Fruit fly (Drosophila melanogaster) whole organism, embryonic: ENCODE measurements around the gene CG31886.

Experiments
- CG10431 ChIP-seq: fragments of 200-800 bp; sonication (Bioruptor generic); optimal IDR thresholded peaks from 3 replicates; lab custom pipeline; 2018; ENCODE audit warnings: missing biosample characterization, mild to moderate bottlenecking, missing genetic modification characterization
- CG10462 ChIP-seq: fragments of 200-800 bp; sonication (Bioruptor generic); optimal IDR thresholded peaks from 2 replicates; lab custom pipeline; 2016; ENCODE audit warnings: missing biosample characterization, missing genetic modification characterization
- CG12104 ChIP-seq: fragments of 200-800 bp; sonication (Bioruptor generic); optimal IDR thresholded peaks from 3 replicates; lab custom pipeline; 2016; ENCODE audit warnings: missing biosample characterization, missing genetic modification characterization
- CG12299 ChIP-seq: fragments of 200-800 bp; sonication (Bioruptor generic); optimal IDR thresholded peaks from 2 replicates; lab custom pipeline; 2018; ENCODE audit warnings: missing biosample characterization, mild to moderate bottlenecking, missing genetic modification characterization
- CG13424 ChIP-seq: fragments of 200-800 bp; sonication (Bioruptor generic); optimal IDR thresholded peaks from 2 replicates; lab custom pipeline; 2019; ENCODE audit warnings: missing biosample characterization, mild to moderate bottlenecking, missing genetic modification characterization, moderate library complexity
- CG14014 ChIP-seq: fragments of 200-800 bp; sonication (Bioruptor generic); IDR thresholded peaks from 2 replicates; pipeline ENCODE4 v1.3.6; 2022; ENCODE audit warnings: missing biosample characterization, missing genetic modification characterization
- CG1602 ChIP-seq: fragments of 200-800 bp; sonication (Bioruptor generic); optimal IDR thresholded peaks from 3 replicates; lab custom pipeline; 2016; ENCODE audit warnings: missing biosample characterization, missing genetic modification characterization
- CG1603 ChIP-seq: fragments of 200-800 bp; sonication (Bioruptor generic); optimal IDR thresholded peaks from 2 replicates; lab custom pipeline; 2019; ENCODE audit warnings: missing biosample characterization, mild to moderate bottlenecking, missing genetic modification characterization, moderate library complexity
- CG16863 ChIP-seq: fragments of 200-800 bp; sonication (Bioruptor generic); optimal IDR thresholded peaks from 3 replicates; lab custom pipeline; 2016; ENCODE audit warnings: missing biosample characterization, missing genetic modification characterization
- CG17385 ChIP-seq: fragments of 200-800 bp; sonication (Bioruptor generic); optimal IDR thresholded peaks from 3 replicates; lab custom pipeline; 2018; ENCODE audit warnings: missing biosample characterization, mild to moderate bottlenecking, missing genetic modification characterization
- CG17829 ChIP-seq: fragments of 200-800 bp; optimal IDR thresholded peaks from 2 replicates; lab custom pipeline; 2019; ENCODE audit warnings: missing biosample characterization, mild to moderate bottlenecking, missing genetic modification characterization, moderate library complexity
- CG17912 ChIP-seq: fragments of 200-800 bp; sonication (Bioruptor generic); optimal IDR thresholded peaks from 2 replicates; lab custom pipeline; 2018; ENCODE audit warnings: missing biosample characterization, mild to moderate bottlenecking, missing genetic modification characterization
- CG18476 ChIP-seq: fragments of 200-800 bp; sonication (Bioruptor generic); optimal IDR thresholded peaks from 2 replicates; lab custom pipeline; 2016; ENCODE audit warnings: missing biosample characterization, mild to moderate bottlenecking, missing genetic modification characterization
- CG2120 ChIP-seq: fragments of 200-800 bp; sonication (Bioruptor generic); optimal IDR thresholded peaks from 3 replicates; lab custom pipeline; 2016; ENCODE audit warnings: missing biosample characterization, missing genetic modification characterization
- CG30431 ChIP-seq: fragments of 200-800 bp; sonication (Bioruptor generic); optimal IDR thresholded peaks from 2 replicates; lab custom pipeline; 2017; ENCODE audit warnings: missing biosample characterization, missing genetic modification characterization
- CG3065 ChIP-seq: fragments of 200-800 bp; sonication (Bioruptor generic); optimal IDR thresholded peaks from 2 replicates; lab custom pipeline; 2016; ENCODE audit warnings: missing biosample characterization, missing genetic modification characterization
- CG6272 ChIP-seq: fragments of 200-800 bp; sonication (Bioruptor generic); IDR thresholded peaks from 2 replicates; pipeline ENCODE4 v1.3.6; 2022; ENCODE audit warnings: missing biosample characterization, missing genetic modification characterization
- CG7745 ChIP-seq: fragments of 200-800 bp; sonication (Bioruptor generic); optimal IDR thresholded peaks from 2 replicates; lab custom pipeline; 2018; ENCODE audit warnings: missing biosample characterization, mild to moderate bottlenecking, missing genetic modification characterization, moderate library complexity
- CG8924 ChIP-seq: fragments of 200-800 bp; optimal IDR thresholded peaks from 3 replicates; lab custom pipeline; 2019; ENCODE audit warnings: missing biosample characterization, mild to moderate bottlenecking, missing genetic modification characterization, moderate library complexity
- Doc2 ChIP-seq: fragments of 200-800 bp; sonication (Bioruptor generic); IDR thresholded peaks from 2 replicates; pipeline ENCODE4 v1.3.6; 2022; ENCODE audit warnings: missing biosample characterization, missing genetic modification characterization
- E2f2 ChIP-seq: fragments of 200-800 bp; sonication (Bioruptor generic); IDR thresholded peaks from 2 replicates; pipeline ENCODE4 v1.3.6; 2022; ENCODE audit warnings: missing biosample characterization, missing genetic modification characterization
- Fer3 ChIP-seq: fragments of 200-800 bp; sonication (Bioruptor generic); optimal IDR thresholded peaks from 2 replicates; lab custom pipeline; 2018; ENCODE audit warnings: missing biosample characterization, mild to moderate bottlenecking, missing genetic modification characterization, moderate library complexity
- Gug ChIP-seq: fragments of 200-800 bp; sonication (Bioruptor generic); IDR thresholded peaks from 4 replicates; pipeline ENCODE4 v1.3.6; 2022; ENCODE audit warnings: missing biosample characterization, missing genetic modification characterization
- HHEX ChIP-seq: fragments of 200-800 bp; sonication (Bioruptor generic); optimal IDR thresholded peaks from 3 replicates; lab custom pipeline; 2017; ENCODE audit warnings: missing biosample characterization, mild to moderate bottlenecking, missing genetic modification characterization, missing genetic modification reagents
- Meics ChIP-seq: fragments of 200-800 bp; sonication (Bioruptor generic); optimal IDR thresholded peaks from 2 replicates; lab custom pipeline; 2017; ENCODE audit warnings: missing biosample characterization, mild to moderate bottlenecking, missing genetic modification characterization
- NC2β ChIP-seq: fragments of 200-800 bp; sonication (Bioruptor generic); optimal IDR thresholded peaks from 2 replicates; lab custom pipeline; 2016; ENCODE audit warnings: missing biosample characterization, missing genetic modification characterization
- Nf-YB ChIP-seq: fragments of 200-800 bp; sonication (Bioruptor generic); optimal IDR thresholded peaks from 3 replicates; lab custom pipeline; 2019; ENCODE audit warnings: missing biosample characterization, mild to moderate bottlenecking, missing genetic modification characterization, moderate library complexity
- Oaz ChIP-seq: fragments of 200-800 bp; sonication (Bioruptor generic); IDR thresholded peaks from 2 replicates; pipeline ENCODE4 v1.3.6; 2022; ENCODE audit warnings: missing biosample characterization, missing genetic modification characterization
- TFAM ChIP-seq: fragments of 200-800 bp; sonication (Bioruptor generic); optimal IDR thresholded peaks from 2 replicates; lab custom pipeline; 2017; ENCODE audit warnings: missing biosample characterization, missing genetic modification characterization, inconsistent platforms
- Xbp1 ChIP-seq: fragments of 200-800 bp; sonication (Bioruptor generic); optimal IDR thresholded peaks from 3 replicates; lab custom pipeline; 2016; ENCODE audit warnings: missing biosample characterization, mild to moderate bottlenecking, missing genetic modification characterization
- Xrp1 ChIP-seq: fragments of 200-800 bp; sonication (Bioruptor generic); IDR thresholded peaks from 2 replicates; pipeline ENCODE4 v1.3.6; 2022; ENCODE audit warnings: missing biosample characterization, missing genetic modification characterization
- amos ChIP-seq: fragments of 200-800 bp; sonication (Bioruptor generic); IDR thresholded peaks from 2 replicates; pipeline ENCODE4 v1.3.6; 2022; ENCODE audit warnings: missing biosample characterization, missing genetic modification characterization; ENCODE audit not compliant: partially characterized antibody
- crc ChIP-seq: fragments of 200-800 bp; sonication (Bioruptor generic); optimal IDR thresholded peaks from 2 replicates; lab custom pipeline; 2016; ENCODE audit warnings: missing biosample characterization, missing genetic modification characterization
- da ChIP-seq: fragments of 200-800 bp; sonication (Bioruptor generic); optimal IDR thresholded peaks from 2 replicates; lab custom pipeline; 2016; ENCODE audit warnings: missing biosample characterization, missing genetic modification characterization
- ems ChIP-seq: fragments of 200-800 bp; sonication (Bioruptor generic); optimal IDR thresholded peaks from 3 replicates; lab custom pipeline; 2016; ENCODE audit warnings: missing biosample characterization, missing genetic modification characterization
- eve ChIP-seq, 2 experiments: fragments of >200 bp; optimal IDR thresholded peaks; 2 replicates each; lab custom pipeline; 2017; ENCODE audit warnings: missing biosample characterization in 2 of 2, missing genetic modification characterization in 2 of 2
- fd3F ChIP-seq: fragments of 200-800 bp; sonication (Bioruptor generic); optimal IDR thresholded peaks from 2 replicates; lab custom pipeline; 2018; ENCODE audit warnings: missing biosample characterization, mild to moderate bottlenecking, missing genetic modification characterization, moderate library complexity
- fd96Cb ChIP-seq: fragments of 200-800 bp; sonication (Bioruptor generic); optimal IDR thresholded peaks from 2 replicates; lab custom pipeline; 2018; ENCODE audit warnings: missing biosample characterization, mild to moderate bottlenecking, missing genetic modification characterization, moderate library complexity
- gcm ChIP-seq: fragments of 200-800 bp; sonication (Bioruptor generic); optimal IDR thresholded peaks from 2 replicates; lab custom pipeline; 2019; ENCODE audit warnings: missing biosample characterization, mild to moderate bottlenecking, missing genetic modification characterization, moderate library complexity
- hkb ChIP-seq, 2 experiments: fragments of 200-800 bp in 1 of 2; fragments of >200 bp in 1 of 2; sonication (Bioruptor generic) in 1 of 2; IDR thresholded peaks in 1 of 2; optimal IDR thresholded peaks in 1 of 2; 2 replicates each; pipeline versions ENCODE4 v1.3.6 to Lab custom; 2017 to 2022; ENCODE audit warnings: missing biosample characterization in 1 of 2, missing genetic modification characterization in 1 of 2
- hth ChIP-seq: fragments of >200 bp; optimal IDR thresholded peaks from 2 replicates; lab custom pipeline; 2017; ENCODE audit warnings: inconsistent platforms
- ind ChIP-seq: fragments of 200-800 bp; sonication (Bioruptor generic); optimal IDR thresholded peaks from 3 replicates; lab custom pipeline; 2016; ENCODE audit warnings: missing biosample characterization, missing genetic modification characterization
- knrl ChIP-seq: fragments of 200-800 bp; sonication (Bioruptor generic); IDR thresholded peaks from 3 replicates; pipeline ENCODE4 v1.3.6; 2022; ENCODE audit warnings: missing biosample characterization, missing genetic modification characterization; ENCODE audit not compliant: partially characterized antibody
- lilli ChIP-seq: fragments of 200-800 bp; sonication (Bioruptor generic); optimal IDR thresholded peaks from 3 replicates; lab custom pipeline; 2016; ENCODE audit warnings: missing biosample characterization, missing genetic modification characterization
- pita ChIP-seq: fragments of 200-800 bp; sonication (Bioruptor generic); optimal IDR thresholded peaks from 2 replicates; lab custom pipeline; 2017; ENCODE audit warnings: missing biosample characterization, mild to moderate bottlenecking, missing genetic modification characterization
- shn ChIP-seq: fragments of 200-800 bp; sonication (Bioruptor generic); optimal IDR thresholded peaks from 3 replicates; lab custom pipeline; 2016; ENCODE audit warnings: missing biosample characterization, missing genetic modification characterization
- sim ChIP-seq: fragments of 200-800 bp; sonication (Bioruptor generic); IDR thresholded peaks from 2 replicates; pipeline ENCODE4 v1.3.6; 2022; ENCODE audit warnings: missing biosample characterization, missing genetic modification characterization
- sqz ChIP-seq: fragments of 200-800 bp; sonication (Bioruptor generic); optimal IDR thresholded peaks from 3 replicates; lab custom pipeline; 2018; ENCODE audit warnings: missing biosample characterization, mild to moderate bottlenecking, missing genetic modification characterization
- twi ChIP-seq: fragments of 200-800 bp; optimal IDR thresholded peaks from 2 replicates; lab custom pipeline; 2019; ENCODE audit warnings: missing biosample characterization, mild to moderate bottlenecking, missing genetic modification characterization, moderate library complexity
- zen2 ChIP-seq: fragments of 200-800 bp; sonication (Bioruptor generic); IDR thresholded peaks from 3 replicates; pipeline ENCODE4 v1.3.6; 2022; ENCODE audit warnings: missing biosample characterization, missing genetic modification characterization; ENCODE audit not compliant: partially characterized antibody
- zf30C ChIP-seq: fragments of 200-800 bp; sonication (Bioruptor generic); optimal IDR thresholded peaks from 3 replicates; lab custom pipeline; 2018; ENCODE audit warnings: missing biosample characterization, mild to moderate bottlenecking, missing genetic modification characterization

CG31886 gene

dm6 chr2L:8937003-8937402 is 21.8 kb downstream of the CG31886 start, which contains the start of gene Tsp29Fb (continued):
- TF ChIP-seq CG30431 (GFP tag; lab: Kevin White, UChicago) = peak; percentile 5
- TF ChIP-seq eve (GFP tag; optimal IDR thresholded peaks at IDR 0.05; lab: Kevin White, UChicago) = no peak
- TF ChIP-seq CG10462 (GFP tag; lab: Kevin White, UChicago) = no peak
- TF ChIP-seq sqz (GFP tag; lab: Kevin White, UChicago) = no peak
- no peak for TF ChIP-seq hkb (optimal IDR thresholded peaks at IDR 0.05; lab: Kevin White, UChicago)
- peak; percentile 83 for TF ChIP-seq hkb (GFP tag; IDR thresholded peaks at IDR 0.05; lab: Robert Waterston, UW)
- peak; percentile 77 for TF ChIP-seq Xbp1 (GFP tag; lab: Kevin White, UChicago)
- peak; percentile 36 for TF ChIP-seq CG1603 (tag; lab: Kevin White, UChicago)
- TF ChIP-seq zf30C (GFP tag; lab: Kevin White, UChicago) = peak; percentile 91
- no peak for TF ChIP-seq sim (GFP tag; lab: Robert Waterston, UW)
- peak; percentile 46 for TF ChIP-seq Nf-YB
- peak; percentile 48 for TF ChIP-seq ems (GFP tag; lab: Kevin White, UChicago)
- TF ChIP-seq ind (GFP tag; lab: Kevin White, UChicago) = peak; percentile 73
- TF ChIP-seq zen2 (GFP tag; lab: Robert Waterston, UW) = no peak
- peak; percentile 45 for TF ChIP-seq NC2β (GFP tag; lab: Kevin White, UChicago)
- peak; percentile 87 for TF ChIP-seq CG13424 (tag; lab: Kevin White, UChicago)
- TF ChIP-seq Gug (GFP tag; lab: Robert Waterston, UW) = peak; percentile 38; the same call in 1 of the 4 replicates
- no peak for TF ChIP-seq hth
- TF ChIP-seq CG12299 (tag; lab: Kevin White, UChicago) = peak; percentile 72
- no peak for TF ChIP-seq twi (tag; lab: Kevin White, UChicago)
- no peak for TF ChIP-seq crc (GFP tag; lab: Kevin White, UChicago)
- TF ChIP-seq da (GFP tag; lab: Kevin White, UChicago) = no peak
- peak; percentile 86 for TF ChIP-seq Fer3
- TF ChIP-seq CG17829 (tag; lab: Kevin White, UChicago) = peak; percentile 69
- TF ChIP-seq fd96Cb = peak; percentile 75
- TF ChIP-seq Oaz (GFP tag; lab: Robert Waterston, UW) = peak; percentile 38; the same call in 1 of the 2 replicates
- peak; percentile 49 for TF ChIP-seq CG1602 (GFP tag; lab: Kevin White, UChicago)
- TF ChIP-seq CG17385 (GFP tag; lab: Kevin White, UChicago) = peak; percentile 76
- no peak for TF ChIP-seq knrl (GFP tag; lab: Robert Waterston, UW)
- TF ChIP-seq CG12104 (GFP tag; lab: Kevin White, UChicago) = peak; percentile 69
- peak; percentile 48 for TF ChIP-seq shn (GFP tag; lab: Kevin White, UChicago)
- peak; percentile 31 for TF ChIP-seq CG16863 (GFP tag; lab: Kevin White, UChicago)
- peak; percentile 91 for TF ChIP-seq CG2120 (GFP tag; lab: Kevin White, UChicago)
- peak; percentile 55 for TF ChIP-seq CG18476 (GFP tag; lab: Kevin White, UChicago)
- peak; percentile 53; the same call in 1 of the 2 replicates for TF ChIP-seq Xrp1
- no peak for TF ChIP-seq CG3065 (GFP tag; lab: Kevin White, UChicago)
- TF ChIP-seq CG6272 (GFP tag; lab: Robert Waterston, UW) = peak; percentile 23; the same call in 1 of the 2 replicates
- TF ChIP-seq pita (GFP tag; lab: Kevin White, UChicago) = no peak
- peak; percentile 87 for TF ChIP-seq Meics (GFP tag; lab: Kevin White, UChicago)
- no peak for TF ChIP-seq CG7745 (tag; lab: Kevin White, UChicago)
- TF ChIP-seq E2f2 (GFP tag; lab: Robert Waterston, UW) = peak; percentile 37; the same call in 1 of the 2 replicates
- TF ChIP-seq CG8924 (tag; lab: Kevin White, UChicago) = peak; percentile 86
- no peak for TF ChIP-seq TFAM
- TF ChIP-seq lilli = peak; percentile 76
- no peak for TF ChIP-seq Doc2
- TF ChIP-seq gcm = peak; percentile 43
- peak; percentile 78 for TF ChIP-seq fd3F (GFP tag; lab: Kevin White, UChicago)
- peak; percentile 73 for TF ChIP-seq CG14014 (GFP tag; lab: Robert Waterston, UW)
- no peak for TF ChIP-seq CG17912 (GFP tag; lab: Kevin White, UChicago)
- peak; percentile 72 for TF ChIP-seq HHEX (GFP tag; lab: Kevin White, UChicago)
- no peak for TF ChIP-seq CG10431 (GFP tag; lab: Kevin White, UChicago)
- no peak for TF ChIP-seq amos (GFP tag; lab: Robert Waterston, UW)
